Worm (Caenorhabditis elegans) whole organism, L2 larva: ENCODE measurements around the gene blos-1.
A peak's percentile ranks its signal among the peaks of the same experiment; 100 is the strongest.

Source experiments
- ZK546.5 ChIP-seq: sonication (generic microtip); optimal IDR thresholded peaks from 2 replicates; lab custom pipeline; 2017; ENCODE audit warnings: missing biosample characterization, missing genetic modification characterization
- aly-2 ChIP-seq: fragments of 150-350 bp; optimal IDR thresholded peaks from 2 replicates; lab custom pipeline; 2014; ENCODE audit warnings: missing biosample characterization, missing genetic modification characterization
- ama-1 ChIP-seq: fragments of 150-350 bp; optimal IDR thresholded peaks from 2 replicates; lab custom pipeline; 2018; ENCODE audit warnings: inconsistent platforms
- ceh-16 ChIP-seq: fragments of 150-350 bp; optimal IDR thresholded peaks from 2 replicates; lab custom pipeline; 2014; ENCODE audit warnings: missing biosample characterization, missing genetic modification characterization
- nhr-21 ChIP-seq: fragments of 150-350 bp; optimal IDR thresholded peaks from 2 replicates; lab custom pipeline; 2014; ENCODE audit warnings: missing biosample characterization, missing genetic modification characterization
- nhr-77 ChIP-seq: fragments of 150-350 bp; optimal IDR thresholded peaks from 2 replicates; lab custom pipeline; 2014; ENCODE audit warnings: missing biosample characterization, missing genetic modification characterization
- snpc-4 ChIP-seq: fragments of 150-350 bp; optimal IDR thresholded peaks from 2 replicates; lab custom pipeline; 2014; ENCODE audit warnings: missing biosample characterization, missing genetic modification characterization
- unc-62 ChIP-seq: fragments of 150-350 bp; optimal IDR thresholded peaks from 2 replicates; lab custom pipeline; 2014; ENCODE audit warnings: missing biosample characterization, missing genetic modification reagents, missing genetic modification characterization

- TF ChIP-seq snpc-4 (tag; lab: Kevin White, UChicago) (no peak), ceh-16 (tag; lab: Kevin White, UChicago) (no peak), nhr-77 (tag; lab: Kevin White, UChicago) (no peak), ama-1 (lab: Kevin White, UChicago) (no peak), unc-62 (GFP tag; lab: Kevin White, UChicago) (no peak), ZK546.5 (no peak), aly-2 (tag; lab: Kevin White, UChicago) (no peak), nhr-21 (tag; lab: Kevin White, UChicago) (peak; percentile 7)
Observed at ce11 chrIII:10170265-10170664, 41.5 kb downstream of the blos-1 start.
